Worm (Caenorhabditis elegans) whole organism, midembryonic: Measurements from ENCODE around the gene F42A8.1.

Source experiments
- T22C8.4 ChIP-seq: fragments of 200-800 bp; sonication (Bioruptor generic); IDR thresholded peaks from 2 replicates; pipeline ENCODE4 v1.3.6; 2022; ENCODE audit warnings: missing genetic modification characterization, missing compliant biosample characterization
- cog-1 ChIP-seq: sonication (generic microtip); optimal IDR thresholded peaks from 2 replicates; lab custom pipeline; 2016; ENCODE audit warnings: missing genetic modification characterization, missing compliant biosample characterization
- flt-1 ChIP-seq: fragments of 200-800 bp; sonication (Bioruptor generic); IDR thresholded peaks from 2 replicates; pipeline ENCODE4 v1.3.6; 2022; ENCODE audit warnings: missing genetic modification characterization, missing compliant biosample characterization
- klf-2 ChIP-seq: fragments of 200-800 bp; sonication (Bioruptor generic); conservative IDR thresholded peaks from 2 replicates; pipeline ENCODE4 v1.3.6; 2022; ENCODE audit warnings: missing genetic modification reagents, missing genetic modification characterization, missing compliant biosample characterization
- med-1 ChIP-seq: sonication (generic microtip); optimal IDR thresholded peaks from 2 replicates; lab custom pipeline; 2017; ENCODE audit warnings: missing genetic modification characterization, mild to moderate bottlenecking, missing compliant biosample characterization, antibody characterized with exemption, missing genetic modification reagents; ENCODE audit not compliant: insufficient read depth
- ref-1 ChIP-seq: fragments of 200-800 bp; sonication (Bioruptor generic); conservative IDR thresholded peaks from 2 replicates; pipeline ENCODE4 v1.3.6; 2022; ENCODE audit warnings: missing genetic modification reagents, missing genetic modification characterization, missing compliant biosample characterization
- tab-1 ChIP-seq: fragments of 200-800 bp; sonication (Bioruptor generic); IDR thresholded peaks from 2 replicates; pipeline ENCODE4 v1.3.6; 2022; ENCODE audit warnings: missing genetic modification characterization, missing compliant biosample characterization
- ztf-23 ChIP-seq: fragments of 200-800 bp; sonication (Bioruptor generic); IDR thresholded peaks from 2 replicates; pipeline ENCODE4 v1.3.6; 2022; ENCODE audit warnings: missing genetic modification reagents, missing genetic modification characterization, missing compliant biosample characterization
- ztf-29 ChIP-seq: fragments of 200-800 bp; sonication (Bioruptor generic); IDR thresholded peaks from 2 replicates; pipeline ENCODE4 v1.3.6; 2022; ENCODE audit warnings: missing genetic modification reagents, missing genetic modification characterization, missing compliant biosample characterization

DNA sequence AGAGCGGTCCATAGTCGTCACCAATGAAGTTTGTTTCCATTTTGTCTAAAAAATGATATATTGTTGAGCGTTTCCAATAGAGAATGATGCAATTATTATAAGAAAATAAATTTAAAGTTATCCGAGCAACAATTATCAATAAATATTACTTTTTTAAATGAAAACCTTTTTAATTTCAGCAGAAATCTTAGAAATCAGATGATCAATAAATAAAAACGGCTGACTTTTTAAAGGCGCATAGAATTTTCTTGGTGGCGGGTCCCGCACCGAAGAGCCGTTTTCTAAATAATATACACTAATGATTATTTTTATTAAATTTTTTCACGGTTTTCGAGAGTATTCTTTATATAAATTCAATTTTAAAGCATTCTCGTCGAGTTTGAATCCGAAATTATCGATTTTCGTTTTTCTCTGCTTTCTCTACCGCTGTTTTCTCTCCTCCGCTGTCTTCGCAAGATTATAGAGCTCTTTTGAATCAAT is 23.5 kb downstream of the F42A8.1 start, which contains the start of gene rab-39:
- no peak for TF ChIP-seq ztf-29 (GFP tag; lab: Robert Waterston, UW)
- no peak for TF ChIP-seq flt-1
- TF ChIP-seq med-1 (GFP tag; lab: Kevin White, UChicago), result no peak
- TF ChIP-seq ztf-23 (GFP tag; lab: Robert Waterston, UW), result no peak
- no peak for TF ChIP-seq klf-2 (GFP tag; lab: Robert Waterston, UW)
- no peak for TF ChIP-seq ref-1
- TF ChIP-seq cog-1 (tag; lab: Kevin White, UChicago), result no peak
- no peak for TF ChIP-seq T22C8.4
- no peak for TF ChIP-seq tab-1 (GFP tag; lab: Robert Waterston, UW)
